Worm (Caenorhabditis elegans) whole organism, late embryonic: ENCODE measurements around the gene F47G3.4.

Source experiments
- ceh-18 ChIP-seq: sonication (generic microtip); optimal IDR thresholded peaks from 2 replicates; lab custom pipeline; 2016; ENCODE audit warnings: missing genetic modification characterization, missing compliant biosample characterization
- ceh-48 ChIP-seq: sonication (generic microtip); optimal IDR thresholded peaks from 2 replicates; lab custom pipeline; 2016; ENCODE audit warnings: missing genetic modification characterization, inconsistent platforms, missing compliant biosample characterization
- dve-1 ChIP-seq: sonication (generic microtip); optimal IDR thresholded peaks from 2 replicates; lab custom pipeline; 2017; ENCODE audit warnings: antibody characterized with exemption, mild to moderate bottlenecking, missing genetic modification characterization, missing compliant biosample characterization
- elt-4 ChIP-seq: sonication (generic microtip); optimal IDR thresholded peaks from 2 replicates; lab custom pipeline; 2016; ENCODE audit warnings: missing genetic modification characterization, missing compliant biosample characterization
- fkh-10 ChIP-seq: fragments of 150-350 bp; optimal IDR thresholded peaks from 2 replicates; lab custom pipeline; 2014; ENCODE audit warnings: missing biosample characterization, missing genetic modification reagents, missing genetic modification characterization
- hlh-6 ChIP-seq: sonication (generic microtip); optimal IDR thresholded peaks from 2 replicates; lab custom pipeline; 2016; ENCODE audit warnings: missing genotype, missing genetic modification characterization, missing compliant biosample characterization
- lin-11 ChIP-seq: fragments of 200-800 bp; sonication (Bioruptor generic); optimal IDR thresholded peaks from 2 replicates; lab custom pipeline; 2018; ENCODE audit warnings: mild to moderate bottlenecking, missing genetic modification characterization, missing compliant biosample characterization
- mec-3 ChIP-seq: sonication (generic microtip); optimal IDR thresholded peaks from 2 replicates; lab custom pipeline; 2016; ENCODE audit warnings: borderline replicate concordance, missing genetic modification characterization, missing compliant biosample characterization
- nfya-1 ChIP-seq: sonication (generic microtip); optimal IDR thresholded peaks from 2 replicates; lab custom pipeline; 2017; ENCODE audit warnings: missing genetic modification characterization, mild to moderate bottlenecking, missing compliant biosample characterization, antibody characterized with exemption, moderate library complexity
- pha-4 ChIP-seq: fragments of 150-350 bp; optimal IDR thresholded peaks from 2 replicates; lab custom pipeline; 2018; ENCODE audit warnings: missing biosample characterization, missing genetic modification reagents, missing genetic modification characterization
- pqm-1 ChIP-seq: sonication (generic microtip); optimal IDR thresholded peaks from 2 replicates; lab custom pipeline; 2016; ENCODE audit warnings: missing genetic modification characterization, missing compliant biosample characterization
- ref-2 ChIP-seq: sonication (generic microtip); optimal IDR thresholded peaks from 2 replicates; lab custom pipeline; 2016; ENCODE audit warnings: missing genetic modification characterization, missing compliant biosample characterization
- unc-3 ChIP-seq, 2 experiments: fragments of 200-800 bp in 1 of 2; sonication (Bioruptor generic) in 1 of 2; sonication (generic microtip) in 1 of 2; conservative IDR thresholded peaks in 1 of 2; optimal IDR thresholded peaks in 1 of 2; 2 replicates each; pipeline versions ENCODE4 v1.3.6 to Lab custom; 2016 to 2022; ENCODE audit warnings: missing compliant biosample characterization in 2 of 2, missing genetic modification characterization in 2 of 2, missing genetic modification reagents in 1 of 2
- unc-55 ChIP-seq: sonication (generic microtip); optimal IDR thresholded peaks from 2 replicates; lab custom pipeline; 2017; ENCODE audit warnings: missing biosample characterization, missing genetic modification reagents, missing genetic modification characterization

DNA sequence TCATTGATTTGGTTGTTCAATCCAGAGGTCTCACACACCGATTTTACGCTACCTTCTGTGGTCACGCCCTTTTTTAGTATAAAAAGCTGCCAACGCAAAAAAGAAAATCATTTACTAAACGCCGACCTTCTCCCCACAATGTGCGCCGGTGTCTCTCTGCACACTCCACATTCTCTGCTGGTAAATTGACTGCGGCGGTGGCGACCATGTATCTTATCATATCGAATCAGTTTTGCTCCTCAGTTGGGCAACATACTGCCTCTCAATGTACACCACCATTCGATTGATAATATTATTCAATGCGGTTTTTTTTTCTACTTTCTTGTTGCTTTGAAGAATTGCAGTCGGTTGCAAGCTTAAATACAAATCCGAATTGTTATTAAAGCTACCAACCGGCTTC, 9.2 kb upstream of the F47G3.4 start:
- TF ChIP-seq ceh-48 (tag; lab: Kevin White, UChicago) = no peak
- TF ChIP-seq ceh-18 (tag; lab: Kevin White, UChicago) = no peak
- no peak for TF ChIP-seq mec-3 (tag; lab: Kevin White, UChicago)
- TF ChIP-seq ref-2 (tag; lab: Kevin White, UChicago) = no peak
- TF ChIP-seq pha-4 (tag; lab: Kevin White, UChicago) = no peak
- no peak for TF ChIP-seq fkh-10
- no peak for TF ChIP-seq elt-4 (tag; lab: Kevin White, UChicago)
- TF ChIP-seq pqm-1 (tag; lab: Kevin White, UChicago) = no peak
- TF ChIP-seq nfya-1 (tag; lab: Kevin White, UChicago) = no peak
- TF ChIP-seq unc-3 (GFP tag; conservative IDR thresholded peaks at IDR 0.05; lab: Robert Waterston, UW) = no peak
- TF ChIP-seq unc-3 (tag; optimal IDR thresholded peaks at IDR 0.05; lab: Kevin White, UChicago) = no peak
- no peak for TF ChIP-seq hlh-6 (tag; lab: Kevin White, UChicago)
- TF ChIP-seq unc-55 (GFP tag; lab: Kevin White, UChicago) = no peak
- no peak for TF ChIP-seq lin-11 (tag; lab: Kevin White, UChicago)
- TF ChIP-seq dve-1 = no peak
